Worm (Caenorhabditis elegans) whole organism, L3 larva: ENCODE results near the gene ZK218.1.

Experiments
- ZK546.5 ChIP-seq: sonication (generic microtip); optimal IDR thresholded peaks from 2 replicates; lab custom pipeline; 2017; ENCODE audit warnings: missing biosample characterization, missing genetic modification characterization
- ceh-9 ChIP-seq: sonication (generic microtip); optimal IDR thresholded peaks from 2 replicates; lab custom pipeline; 2018; ENCODE audit warnings: missing biosample characterization, missing genetic modification characterization
- fos-1 ChIP-seq: fragments of 150-350 bp; optimal IDR thresholded peaks from 2 replicates; lab custom pipeline; 2014; ENCODE audit warnings: missing biosample characterization, missing genetic modification characterization
- nfya-1 ChIP-seq: sonication (generic microtip); optimal IDR thresholded peaks from 2 replicates; lab custom pipeline; 2017; ENCODE audit warnings: missing genetic modification characterization, mild to moderate bottlenecking, missing compliant biosample characterization, antibody characterized with exemption, moderate library complexity; ENCODE audit not compliant: insufficient read depth
- unc-39 ChIP-seq: sonication (generic microtip); optimal IDR thresholded peaks from 4 replicates; lab custom pipeline; 2017; ENCODE audit warnings: missing biosample characterization, missing genetic modification characterization
- ztf-4 ChIP-seq: fragments of 150-350 bp; optimal IDR thresholded peaks from 2 replicates; lab custom pipeline; 2014; ENCODE audit warnings: missing biosample characterization, missing genetic modification characterization

DNA sequence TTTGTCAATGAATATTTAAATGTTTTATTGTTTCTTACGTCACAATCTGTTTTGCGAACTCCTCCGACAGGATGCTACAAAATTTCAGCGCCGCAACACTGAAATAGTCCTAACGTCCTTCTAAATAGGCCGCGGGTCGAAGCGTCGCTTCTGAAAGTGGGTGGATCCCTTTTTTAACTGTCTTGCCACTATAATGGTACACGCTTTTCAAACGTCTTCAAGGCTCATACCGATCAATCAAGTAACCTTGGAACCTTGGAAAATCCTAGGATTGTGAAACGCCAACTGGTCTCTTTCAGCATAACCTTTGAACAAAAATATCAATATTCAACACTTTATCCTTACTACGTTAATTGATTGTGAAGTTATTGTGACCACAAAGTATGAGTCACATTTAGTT, 25.7 kb upstream of the ZK218.1 start:
- no peak for TF ChIP-seq ztf-4
- TF ChIP-seq nfya-1, result no peak
- no peak for TF ChIP-seq ZK546.5 (tag; lab: Kevin White, UChicago)
- TF ChIP-seq fos-1 (tag; lab: Kevin White, UChicago), result no peak
- no peak for TF ChIP-seq ceh-9 (tag; lab: Kevin White, UChicago)
- TF ChIP-seq unc-39 (tag; lab: Kevin White, UChicago), result no peak
